Fruit fly (Drosophila melanogaster) whole organism, embryonic: ENCODE measurements around the gene CG5863.
A peak's percentile ranks its signal among the peaks of the same experiment; 100 is the strongest.

ENCODE experiments used
- Ada2b ChIP-seq: fragments of 200-800 bp; sonication (Bioruptor generic); IDR thresholded peaks from 2 replicates; pipeline ENCODE4 v1.3.6; 2022; ENCODE audit warnings: missing biosample characterization, missing genetic modification characterization
- Atf-2 ChIP-seq: fragments of 200-800 bp; sonication (Bioruptor generic); optimal IDR thresholded peaks from 2 replicates; lab custom pipeline; 2016; ENCODE audit warnings: missing biosample characterization, missing genetic modification characterization
- Atf6 ChIP-seq: fragments of 200-800 bp; sonication (Bioruptor generic); IDR thresholded peaks from 2 replicates; pipeline ENCODE4 v1.3.6; 2022; ENCODE audit warnings: missing biosample characterization, missing genetic modification characterization
- Bteb2 ChIP-seq: fragments of 200-800 bp; sonication (Bioruptor generic); optimal IDR thresholded peaks from 2 replicates; lab custom pipeline; 2016; ENCODE audit warnings: missing biosample characterization, missing genetic modification characterization
- CG11085 ChIP-seq: fragments of 200-800 bp; sonication (Bioruptor generic); IDR thresholded peaks from 2 replicates; pipeline ENCODE4 v1.3.6; 2022; ENCODE audit warnings: missing biosample characterization, missing genetic modification characterization
- CG11093 ChIP-seq: fragments of 200-800 bp; sonication (Bioruptor generic); IDR thresholded peaks from 3 replicates; pipeline ENCODE4 v1.3.6; 2022; ENCODE audit warnings: missing biosample characterization, missing genetic modification characterization
- CG11560 ChIP-seq: fragments of 200-800 bp; sonication (Bioruptor generic); IDR thresholded peaks from 3 replicates; pipeline ENCODE4 v1.3.6; 2022; ENCODE audit warnings: missing biosample characterization, missing genetic modification characterization
- CG12744 ChIP-seq: fragments of 200-800 bp; sonication (Bioruptor generic); optimal IDR thresholded peaks from 2 replicates; lab custom pipeline; 2016; ENCODE audit warnings: missing biosample characterization, missing genetic modification characterization
- CG14441 ChIP-seq: fragments of 200-800 bp; sonication (Bioruptor generic); IDR thresholded peaks from 2 replicates; pipeline ENCODE4 v1.3.6; 2022; ENCODE audit warnings: missing biosample characterization, missing genetic modification characterization
- CG14667 ChIP-seq: fragments of 200-800 bp; sonication (Bioruptor generic); IDR thresholded peaks from 2 replicates; pipeline ENCODE4 v1.3.6; 2022; ENCODE audit warnings: missing biosample characterization, missing genetic modification characterization
- CG14710 ChIP-seq: fragments of 200-800 bp; sonication (Bioruptor generic); optimal IDR thresholded peaks from 3 replicates; lab custom pipeline; 2019; ENCODE audit warnings: missing biosample characterization, mild to moderate bottlenecking, missing genetic modification characterization, moderate library complexity
- CG14860 ChIP-seq: fragments of 200-800 bp; sonication (Bioruptor generic); IDR thresholded peaks from 3 replicates; pipeline ENCODE4 v1.3.6; 2022; ENCODE audit warnings: missing biosample characterization, missing genetic modification characterization; ENCODE audit not compliant: partially characterized antibody
- CG15696 ChIP-seq: fragments of 200-800 bp; sonication (Bioruptor generic); optimal IDR thresholded peaks from 2 replicates; lab custom pipeline; 2019; ENCODE audit warnings: missing biosample characterization, mild to moderate bottlenecking, missing genetic modification characterization, moderate library complexity
- CG1603 ChIP-seq: fragments of 200-800 bp; sonication (Bioruptor generic); optimal IDR thresholded peaks from 2 replicates; lab custom pipeline; 2019; ENCODE audit warnings: missing biosample characterization, mild to moderate bottlenecking, missing genetic modification characterization, moderate library complexity
- CG16779 ChIP-seq: fragments of 200-800 bp; sonication (Bioruptor generic); IDR thresholded peaks from 2 replicates; pipeline ENCODE4 v1.3.6; 2022; ENCODE audit warnings: missing biosample characterization, missing genetic modification characterization
- CG16863 ChIP-seq: fragments of 200-800 bp; sonication (Bioruptor generic); optimal IDR thresholded peaks from 3 replicates; lab custom pipeline; 2016; ENCODE audit warnings: missing biosample characterization, missing genetic modification characterization
- CG1792 ChIP-seq: fragments of 200-800 bp; sonication (Bioruptor generic); optimal IDR thresholded peaks from 2 replicates; lab custom pipeline; 2016; ENCODE audit warnings: missing biosample characterization, missing genetic modification characterization
- CG18262 ChIP-seq: fragments of 200-800 bp; optimal IDR thresholded peaks from 3 replicates; lab custom pipeline; 2019; ENCODE audit warnings: missing biosample characterization, mild to moderate bottlenecking, missing genetic modification characterization, moderate library complexity
- CG31365 ChIP-seq: fragments of 200-800 bp; sonication (Bioruptor generic); optimal IDR thresholded peaks from 2 replicates; lab custom pipeline; 2018; ENCODE audit warnings: missing biosample characterization, mild to moderate bottlenecking, missing genetic modification characterization
- CG33213 ChIP-seq: fragments of 200-800 bp; sonication (Bioruptor generic); optimal IDR thresholded peaks from 3 replicates; lab custom pipeline; 2016; ENCODE audit warnings: missing biosample characterization, missing genetic modification characterization
- CG4424 ChIP-seq: fragments of 200-800 bp; sonication (Bioruptor generic); optimal IDR thresholded peaks from 3 replicates; lab custom pipeline; 2016; ENCODE audit warnings: missing biosample characterization, missing genetic modification characterization
- CG5180 ChIP-seq: fragments of 200-800 bp; sonication (Bioruptor generic); optimal IDR thresholded peaks from 3 replicates; lab custom pipeline; 2017; ENCODE audit warnings: missing biosample characterization, missing genetic modification characterization, mild to moderate bottlenecking, moderate library complexity, missing genetic modification reagents
- CG5245 ChIP-seq: fragments of 200-800 bp; sonication (Bioruptor generic); optimal IDR thresholded peaks from 3 replicates; lab custom pipeline; 2016; ENCODE audit warnings: missing biosample characterization, missing genetic modification characterization
- CG7928 ChIP-seq: fragments of 200-800 bp; sonication (Bioruptor generic); optimal IDR thresholded peaks from 2 replicates; lab custom pipeline; 2017; ENCODE audit warnings: missing biosample characterization, mild to moderate bottlenecking, missing genetic modification characterization
- CG8478 ChIP-seq: fragments of >200 bp; optimal IDR thresholded peaks from 2 replicates; lab custom pipeline; 2018
- CG9215 ChIP-seq: fragments of 200-800 bp; sonication (Bioruptor generic); IDR thresholded peaks from 2 replicates; pipeline ENCODE4 v1.3.6; 2022; ENCODE audit warnings: missing biosample characterization, missing genetic modification characterization
- Dbx ChIP-seq: fragments of 200-800 bp; sonication (Bioruptor generic); IDR thresholded peaks from 3 replicates; pipeline ENCODE4 v1.3.6; 2022; ENCODE audit warnings: missing biosample characterization, missing genetic modification characterization
- Dfd ChIP-seq, 2 experiments: fragments of >200 bp; optimal IDR thresholded peaks; 2 replicates each; lab custom pipeline; 2017; ENCODE audit warnings: missing biosample characterization in 2 of 2, missing genetic modification characterization in 2 of 2
- Ets97D ChIP-seq: fragments of 200-800 bp; sonication (Bioruptor generic); optimal IDR thresholded peaks from 3 replicates; lab custom pipeline; 2016; ENCODE audit warnings: missing biosample characterization, missing genetic modification characterization
- HHEX ChIP-seq: fragments of 200-800 bp; sonication (Bioruptor generic); optimal IDR thresholded peaks from 3 replicates; lab custom pipeline; 2017; ENCODE audit warnings: missing biosample characterization, mild to moderate bottlenecking, missing genetic modification characterization, missing genetic modification reagents
- HLH54F ChIP-seq: fragments of 200-800 bp; sonication (Bioruptor generic); optimal IDR thresholded peaks from 3 replicates; lab custom pipeline; 2016; ENCODE audit warnings: missing biosample characterization, missing genetic modification characterization
- Hey ChIP-seq: fragments of 200-800 bp; sonication (Bioruptor generic); optimal IDR thresholded peaks from 3 replicates; lab custom pipeline; 2018; ENCODE audit warnings: missing biosample characterization, mild to moderate bottlenecking, missing genetic modification characterization
- Hr39 ChIP-seq: fragments of >200 bp; optimal IDR thresholded peaks from 2 replicates; lab custom pipeline; 2017
- YL-1 ChIP-seq: fragments of 200-800 bp; sonication (Bioruptor generic); optimal IDR thresholded peaks from 3 replicates; lab custom pipeline; 2017; ENCODE audit warnings: missing biosample characterization, mild to moderate bottlenecking, missing genetic modification characterization
- amos ChIP-seq: fragments of 200-800 bp; sonication (Bioruptor generic); IDR thresholded peaks from 2 replicates; pipeline ENCODE4 v1.3.6; 2022; ENCODE audit warnings: missing biosample characterization, missing genetic modification characterization; ENCODE audit not compliant: partially characterized antibody
- ato ChIP-seq: fragments of 200-800 bp; sonication (Bioruptor generic); IDR thresholded peaks from 2 replicates; pipeline ENCODE4 v1.3.6; 2022; ENCODE audit warnings: missing biosample characterization, missing genetic modification characterization; ENCODE audit not compliant: partially characterized antibody
- chn ChIP-seq: fragments of 200-800 bp; sonication (Bioruptor generic); optimal IDR thresholded peaks from 2 replicates; lab custom pipeline; 2016; ENCODE audit warnings: missing biosample characterization, missing genetic modification characterization
- ci ChIP-seq: fragments of 200-800 bp; sonication (Bioruptor generic); IDR thresholded peaks from 3 replicates; pipeline ENCODE4 v1.3.6; 2022; ENCODE audit warnings: missing biosample characterization, missing genetic modification characterization
- disco-r ChIP-seq: fragments of 200-800 bp; sonication (Bioruptor generic); optimal IDR thresholded peaks from 2 replicates; lab custom pipeline; 2016; ENCODE audit warnings: missing biosample characterization, missing genetic modification characterization
- dpn ChIP-seq, 2 experiments: fragments of 200-800 bp; sonication (Bioruptor generic); optimal IDR thresholded peaks; 3 replicates each; lab custom pipeline; 2016; ENCODE audit warnings: missing biosample characterization in 2 of 2, missing genetic modification characterization in 2 of 2
- hbn ChIP-seq: fragments of 200-800 bp; sonication (Bioruptor generic); IDR thresholded peaks from 2 replicates; pipeline ENCODE4 v1.3.6; 2022; ENCODE audit warnings: missing biosample characterization, missing genetic modification characterization; ENCODE audit not compliant: partially characterized antibody
- lola ChIP-seq, 3 experiments: fragments of >200 bp in 2 of 3; fragments of 200-800 bp in 1 of 3; sonication (Bioruptor generic) in 1 of 3; optimal IDR thresholded peaks; 2 replicates each; lab custom pipeline; 2017 to 2019; ENCODE audit warnings: missing biosample characterization in 3 of 3, missing genetic modification characterization in 3 of 3, mild to moderate bottlenecking in 1 of 3, moderate library complexity in 1 of 3
- oc ChIP-seq: fragments of 200-800 bp; sonication (Bioruptor generic); optimal IDR thresholded peaks from 2 replicates; lab custom pipeline; 2018; ENCODE audit warnings: missing biosample characterization, mild to moderate bottlenecking, missing genetic modification characterization, moderate library complexity
- prd ChIP-seq, 3 experiments: fragments of >200 bp in 2 of 3; fragments of 200-800 bp in 1 of 3; sonication (Bioruptor generic) in 1 of 3; optimal IDR thresholded peaks in 2 of 3; IDR thresholded peaks in 1 of 3; 2 replicates in 2 of 3; 3 replicates in 1 of 3; pipeline versions ENCODE4 v1.3.6 to Lab custom; 2017 to 2022; ENCODE audit warnings: missing biosample characterization in 1 of 3, missing genetic modification characterization in 1 of 3
- pzg ChIP-seq: fragments of 200-800 bp; sonication (Bioruptor generic); optimal IDR thresholded peaks from 3 replicates; lab custom pipeline; 2018; ENCODE audit warnings: missing biosample characterization, mild to moderate bottlenecking, missing genetic modification characterization, moderate library complexity
- row ChIP-seq: fragments of 200-800 bp; sonication (Bioruptor generic); IDR thresholded peaks from 3 replicates; pipeline ENCODE4 v1.3.6; 2022; ENCODE audit warnings: missing biosample characterization, missing genetic modification characterization
- sr ChIP-seq: fragments of 200-800 bp; sonication (Bioruptor generic); IDR thresholded peaks from 3 replicates; pipeline ENCODE4 v1.3.6; 2022; ENCODE audit warnings: missing biosample characterization, missing genetic modification characterization
- tx ChIP-seq: fragments of 200-800 bp; sonication (Bioruptor generic); optimal IDR thresholded peaks from 2 replicates; lab custom pipeline; 2016; ENCODE audit warnings: missing biosample characterization, missing genetic modification characterization
- wdn ChIP-seq: fragments of 200-800 bp; sonication (Bioruptor generic); IDR thresholded peaks from 2 replicates; pipeline ENCODE4 v1.3.6; 2022; ENCODE audit warnings: missing biosample characterization, missing genetic modification characterization
- z ChIP-seq: fragments of 200-800 bp; sonication (Bioruptor generic); IDR thresholded peaks from 3 replicates; pipeline ENCODE4 v1.3.6; 2022; ENCODE audit warnings: missing biosample characterization, missing genetic modification characterization

Gene CG5863

DNA sequence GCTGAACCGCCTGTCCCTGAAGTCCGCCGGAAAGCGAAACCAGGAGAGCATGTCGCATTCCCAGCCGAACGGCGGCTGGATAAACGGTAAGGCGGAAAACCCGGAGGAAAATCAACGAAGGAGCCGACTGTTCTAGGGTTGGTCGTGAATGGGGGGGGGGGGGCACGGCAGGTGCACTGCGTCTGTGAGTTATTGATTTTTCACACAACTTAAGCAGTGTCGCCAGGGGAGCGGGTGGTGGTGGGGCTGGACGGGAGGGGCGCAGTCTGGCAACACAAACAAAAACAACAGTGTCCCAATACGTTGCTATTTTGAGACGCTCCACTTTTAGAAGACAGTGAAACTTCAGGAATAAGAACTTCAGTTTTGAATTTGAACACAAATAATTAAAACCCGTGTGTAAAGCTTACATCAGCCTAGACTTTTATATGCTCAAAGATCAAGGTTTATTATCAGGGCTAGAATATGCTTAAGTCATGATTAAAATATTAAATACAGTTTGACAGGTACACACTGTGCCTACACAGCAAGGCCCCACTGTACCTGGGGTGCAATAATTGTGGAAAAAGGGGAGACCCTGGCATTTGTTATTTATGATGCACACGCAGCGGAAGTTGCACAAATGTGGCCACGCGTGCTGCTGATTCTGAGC, 24.6 kb upstream of the CG5863 start (continued):
- no peak for TF ChIP-seq CG14860 (GFP tag; lab: Robert Waterston, UW)
- TF ChIP-seq hbn (GFP tag; lab: Robert Waterston, UW), result no peak
- TF ChIP-seq Hey, result no peak
- peak; percentile 56 for TF ChIP-seq CG14441 (GFP tag; lab: Robert Waterston, UW)
- peak; percentile 72; the same call in 2 of the 3 replicates for TF ChIP-seq CG11093 (GFP tag; lab: Robert Waterston, UW)
- TF ChIP-seq pzg (GFP tag; lab: Kevin White, UChicago), result no peak
- 0 out of 2 replicates have a peak, but pooled peaks have one; percentile 18 for TF ChIP-seq CG16779 (GFP tag; lab: Robert Waterston, UW)
- TF ChIP-seq Ada2b (GFP tag; lab: Robert Waterston, UW), result peak; percentile 63
- peak; percentile 59 for TF ChIP-seq chn (GFP tag; lab: Kevin White, UChicago)
- no peak for TF ChIP-seq CG31365
- TF ChIP-seq Dfd (GFP tag; optimal IDR thresholded peaks at IDR 0.05; lab: Kevin White, UChicago), result no peak
- TF ChIP-seq Dbx (GFP tag; lab: Robert Waterston, UW), result 0 out of 3 replicates have a peak, but pooled peaks have one; percentile 20
- no peak for TF ChIP-seq ato (GFP tag; lab: Robert Waterston, UW)
- TF ChIP-seq sr (GFP tag; lab: Robert Waterston, UW), result 0 out of 3 replicates have a peak, but pooled peaks have one; percentile 18
- no peak for TF ChIP-seq Hr39
- peak; percentile 27; the same call in 1 of the 2 replicates for TF ChIP-seq wdn (GFP tag; lab: Robert Waterston, UW)
- TF ChIP-seq CG18262 (tag; lab: Kevin White, UChicago), result peak; percentile 81
- no peak for TF ChIP-seq amos (GFP tag; lab: Robert Waterston, UW)
- no peak for TF ChIP-seq CG7928 (GFP tag; lab: Kevin White, UChicago)
- peak; percentile 72 for TF ChIP-seq CG14667 (GFP tag; lab: Robert Waterston, UW)
- TF ChIP-seq YL-1 (GFP tag; lab: Kevin White, UChicago), result peak; percentile 32
- TF ChIP-seq CG8478, result no peak
- TF ChIP-seq ci (GFP tag; lab: Robert Waterston, UW), result peak; percentile 92
- TF ChIP-seq CG5245 (GFP tag; lab: Kevin White, UChicago), result peak; percentile 64
- no peak for TF ChIP-seq disco-r
- peak; percentile 39 for TF ChIP-seq oc (tag; lab: Kevin White, UChicago)
- TF ChIP-seq CG5180 (GFP tag; lab: Kevin White, UChicago), result peak; percentile 24
- no peak for TF ChIP-seq CG33213 (GFP tag; lab: Kevin White, UChicago)
- peak; percentile 9; the same call in 1 of the 2 replicates for TF ChIP-seq CG11085
- TF ChIP-seq Atf6, result peak; percentile 65
- TF ChIP-seq HLH54F (GFP tag; lab: Kevin White, UChicago), result peak; percentile 21
- peak; percentile 42 for TF ChIP-seq CG15696 (tag; lab: Kevin White, UChicago)
- TF ChIP-seq tx (GFP tag; lab: Kevin White, UChicago), result no peak
- TF ChIP-seq CG16863 (GFP tag; lab: Kevin White, UChicago), result peak; percentile 36
- TF ChIP-seq Ets97D (GFP tag; lab: Kevin White, UChicago), result no peak
- TF ChIP-seq CG1792 (GFP tag; lab: Kevin White, UChicago), result peak; percentile 20
- TF ChIP-seq prd (optimal IDR thresholded peaks at IDR 0.05; lab: Kevin White, UChicago), result no peak
- peak; percentile 88 for TF ChIP-seq prd (GFP tag; IDR thresholded peaks at IDR 0.05; lab: Robert Waterston, UW)
- peak; percentile 92 for TF ChIP-seq row
- TF ChIP-seq Bteb2 (GFP tag; lab: Kevin White, UChicago), result no peak
- no peak for TF ChIP-seq Atf-2 (GFP tag; lab: Kevin White, UChicago)
- peak; percentile 72 for TF ChIP-seq CG14710
- TF ChIP-seq CG4424 (GFP tag; lab: Kevin White, UChicago), result peak; percentile 69
- TF ChIP-seq CG11560 (tag; lab: Robert Waterston, UW), result no peak
- TF ChIP-seq CG12744 (GFP tag; lab: Kevin White, UChicago), result no peak
- TF ChIP-seq CG1603 (tag; lab: Kevin White, UChicago), result peak; percentile 81
- TF ChIP-seq HHEX (GFP tag; lab: Kevin White, UChicago), result peak; percentile 62
- no peak for TF ChIP-seq CG9215 (GFP tag; lab: Robert Waterston, UW)
- peak in 1 of 3 experiments; percentile 51 for TF ChIP-seq lola (GFP tag; optimal IDR thresholded peaks at IDR 0.05; lab: Kevin White, UChicago)
- peak; percentile 6 to 64 for TF ChIP-seq dpn (GFP tag; optimal IDR thresholded peaks at IDR 0.05; lab: Kevin White, UChicago)
- TF ChIP-seq z (GFP tag; lab: Robert Waterston, UW), result no peak
